Worm (Caenorhabditis elegans) whole organism, L3 larva: ENCODE measurements around the gene T05A7.3.
A peak's percentile ranks its signal among the peaks of the same experiment; 100 is the strongest.

Experiments used
- R02D3.7 ChIP-seq: fragments of 150-350 bp; optimal IDR thresholded peaks from 2 replicates; lab custom pipeline; 2014; ENCODE audit warnings: missing biosample characterization, missing genetic modification characterization
- ZK546.5 ChIP-seq: sonication (generic microtip); optimal IDR thresholded peaks from 2 replicates; lab custom pipeline; 2017; ENCODE audit warnings: missing biosample characterization, missing genetic modification characterization
- aly-2 ChIP-seq: fragments of 150-350 bp; optimal IDR thresholded peaks from 2 replicates; lab custom pipeline; 2014; ENCODE audit warnings: missing biosample characterization, missing genetic modification characterization
- ama-1 ChIP-seq: fragments of 150-350 bp; optimal IDR thresholded peaks from 2 replicates; lab custom pipeline; 2018
- ceh-28 ChIP-seq: fragments of 150-350 bp; optimal IDR thresholded peaks from 2 replicates; lab custom pipeline; 2014; ENCODE audit warnings: missing biosample characterization, missing genetic modification reagents, missing genetic modification characterization
- ceh-9 ChIP-seq: sonication (generic microtip); optimal IDR thresholded peaks from 2 replicates; lab custom pipeline; 2018; ENCODE audit warnings: missing biosample characterization, missing genetic modification characterization
- egl-5 ChIP-seq: fragments of 150-350 bp; optimal IDR thresholded peaks from 2 replicates; lab custom pipeline; 2017; ENCODE audit warnings: missing biosample characterization, missing genetic modification reagents, missing genetic modification characterization, inconsistent platforms
- elt-1 ChIP-seq: fragments of 150-350 bp; optimal IDR thresholded peaks from 2 replicates; lab custom pipeline; 2014; ENCODE audit warnings: missing biosample characterization, missing genetic modification characterization
- elt-3 ChIP-seq, 3 experiments: fragments of 150-350 bp in 1 of 3; sonication (generic microtip) in 2 of 3; optimal IDR thresholded peaks; 2 replicates in 2 of 3; 4 replicates in 1 of 3; lab custom pipeline; 2014 to 2017; ENCODE audit warnings: missing biosample characterization in 3 of 3, missing genetic modification characterization in 3 of 3
- eor-1 ChIP-seq, 2 experiments: fragments of 150-350 bp; optimal IDR thresholded peaks; 2 replicates each; lab custom pipeline; 2014 to 2018; ENCODE audit warnings: missing biosample characterization in 2 of 2, missing genetic modification characterization in 2 of 2
- fos-1 ChIP-seq: fragments of 150-350 bp; optimal IDR thresholded peaks from 2 replicates; lab custom pipeline; 2014; ENCODE audit warnings: missing biosample characterization, missing genetic modification characterization
- hmg-11 ChIP-seq: sonication (generic microtip); optimal IDR thresholded peaks from 2 replicates; lab custom pipeline; 2016; ENCODE audit warnings: missing genetic modification characterization, missing compliant biosample characterization
- lin-15B ChIP-seq: fragments of 150-350 bp; optimal IDR thresholded peaks from 2 replicates; lab custom pipeline; 2014; ENCODE audit warnings: missing biosample characterization, missing genetic modification characterization
- lsy-12 ChIP-seq: sonication (generic microtip); optimal IDR thresholded peaks from 2 replicates; lab custom pipeline; 2016; ENCODE audit warnings: mild to moderate bottlenecking, missing genetic modification characterization, missing compliant biosample characterization
- mml-1 ChIP-seq: fragments of 150-350 bp; sonication (generic microtip); optimal IDR thresholded peaks from 3 replicates; lab custom pipeline; 2014; ENCODE audit warnings: missing biosample characterization, missing genetic modification characterization
- nfya-1 ChIP-seq: sonication (generic microtip); optimal IDR thresholded peaks from 2 replicates; lab custom pipeline; 2017; ENCODE audit warnings: missing genetic modification characterization, mild to moderate bottlenecking, missing compliant biosample characterization, antibody characterized with exemption, moderate library complexity; ENCODE audit not compliant: insufficient read depth
- nhr-12 ChIP-seq: fragments of 150-350 bp; optimal IDR thresholded peaks from 2 replicates; lab custom pipeline; 2014; ENCODE audit warnings: missing biosample characterization, missing genetic modification characterization
- nhr-23 ChIP-seq: fragments of 150-350 bp; optimal IDR thresholded peaks from 2 replicates; lab custom pipeline; 2014; ENCODE audit warnings: missing biosample characterization, missing genetic modification reagents, missing genetic modification characterization
- nhr-237 ChIP-seq: fragments of 150-350 bp; optimal IDR thresholded peaks from 2 replicates; lab custom pipeline; 2014; ENCODE audit warnings: missing biosample characterization, missing genetic modification characterization
- nhr-28 ChIP-seq: fragments of 150-350 bp; optimal IDR thresholded peaks from 2 replicates; lab custom pipeline; 2014; ENCODE audit warnings: missing biosample characterization, missing genetic modification characterization
- nhr-43 ChIP-seq: sonication (generic microtip); optimal IDR thresholded peaks from 2 replicates; lab custom pipeline; 2016; ENCODE audit warnings: mild to moderate bottlenecking, missing genetic modification characterization, missing compliant biosample characterization; ENCODE audit not compliant: poor library complexity, severe bottlenecking
- nhr-67 ChIP-seq: fragments of 150-350 bp; optimal IDR thresholded peaks from 2 replicates; lab custom pipeline; 2014; ENCODE audit warnings: missing biosample characterization, missing genetic modification characterization
- nhr-76 ChIP-seq: fragments of 150-350 bp; sonication (generic microtip); optimal IDR thresholded peaks from 5 replicates; lab custom pipeline; 2014; ENCODE audit warnings: missing biosample characterization, missing genetic modification characterization
- pqm-1 ChIP-seq: fragments of 150-350 bp; optimal IDR thresholded peaks from 2 replicates; lab custom pipeline; 2017; ENCODE audit warnings: missing biosample characterization, missing genetic modification characterization, inconsistent platforms
- sea-2 ChIP-seq: fragments of 150-350 bp; sonication (generic microtip); optimal IDR thresholded peaks from 4 replicates; lab custom pipeline; 2014; ENCODE audit warnings: missing biosample characterization, missing genetic modification reagents, missing genetic modification characterization
- skn-1 ChIP-seq: fragments of 150-350 bp; optimal IDR thresholded peaks from 2 replicates; lab custom pipeline; 2014; ENCODE audit warnings: missing biosample characterization, missing genetic modification characterization
- snpc-4 ChIP-seq: fragments of 150-350 bp; optimal IDR thresholded peaks from 2 replicates; lab custom pipeline; 2014; ENCODE audit warnings: missing biosample characterization, missing genetic modification characterization
- tbx-2 ChIP-seq: sonication (generic microtip); optimal IDR thresholded peaks from 2 replicates; lab custom pipeline; 2016; ENCODE audit warnings: mild to moderate bottlenecking, missing genetic modification characterization, missing compliant biosample characterization
- unc-62 ChIP-seq: fragments of 150-350 bp; sonication (generic microtip); optimal IDR thresholded peaks from 4 replicates; lab custom pipeline; 2014; ENCODE audit warnings: missing biosample characterization, missing genetic modification reagents, missing genetic modification characterization
- ztf-11 ChIP-seq: fragments of 150-350 bp; optimal IDR thresholded peaks from 2 replicates; lab custom pipeline; 2014; ENCODE audit warnings: missing biosample characterization, missing genetic modification characterization
- ztf-4 ChIP-seq: fragments of 150-350 bp; optimal IDR thresholded peaks from 2 replicates; lab custom pipeline; 2014; ENCODE audit warnings: missing biosample characterization, missing genetic modification characterization

The T05A7.3 gene

ce11 chrII:4675481-4675880 is at the start of gene T05A7.3:
Gene T05A7.3 (plus strand): TSS chrII:4675781.
- TF ChIP-seq ZK546.5 (tag; lab: Kevin White, UChicago) (no peak), ceh-9 (tag; lab: Kevin White, UChicago) (no peak), elt-3 (tag; optimal IDR thresholded peaks at IDR 0.05; lab: Kevin White, UChicago) (no peak), nhr-76 (tag; lab: Kevin White, UChicago) (no peak), lin-15B (no peak), nhr-43 (tag; lab: Kevin White, UChicago) (no peak)

DNA sequence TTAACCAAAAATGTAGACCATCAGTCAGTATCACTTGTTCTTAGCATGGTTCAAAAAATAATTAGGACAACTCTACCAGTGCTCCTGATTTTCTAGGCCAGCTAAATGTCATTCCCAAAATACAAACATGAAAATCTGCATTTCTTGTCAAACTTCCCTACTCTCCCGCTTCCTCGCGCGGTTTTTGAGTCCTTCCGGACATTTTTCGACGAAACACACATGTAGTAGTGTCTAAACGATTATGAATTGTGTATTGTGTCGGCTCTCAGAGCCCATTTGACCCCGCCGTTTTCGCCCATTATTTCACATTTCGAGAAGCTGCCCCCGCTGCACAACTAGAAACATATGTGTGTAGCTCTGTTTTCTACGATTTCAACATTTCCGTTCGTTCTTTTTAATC is 49.0 kb upstream of the T05A7.3 start, which contains the start of gene F35D11.1:
TSS of gene F35D11.1 (plus strand) at position 301 of the 400 bp plus-strand sequence.
- TF ChIP-seq elt-1 (tag; lab: Kevin White, UChicago) (no peak), mml-1 (tag; lab: Kevin White, UChicago) (no peak), ceh-28 (no peak), nhr-237 (tag; lab: Kevin White, UChicago) (no peak), ztf-11 (no peak), hmg-11 (tag; lab: Kevin White, UChicago) (no peak), R02D3.7 (tag; lab: Kevin White, UChicago) (no peak), aly-2 (no peak), pqm-1 (tag; lab: Kevin White, UChicago) (no peak), nhr-28 (tag; lab: Kevin White, UChicago) (no peak), sea-2 (GFP tag; lab: Kevin White, UChicago) (no peak), tbx-2 (tag; lab: Kevin White, UChicago) (no peak), egl-5 (tag; lab: Kevin White, UChicago) (no peak), unc-62 (GFP tag; lab: Kevin White, UChicago) (no peak), ama-1 (lab: Kevin White, UChicago) (no peak), lsy-12 (tag; lab: Kevin White, UChicago) (no peak), nhr-76 (tag; lab: Kevin White, UChicago) (no peak)

- TF ChIP-seq nhr-12 (tag; lab: Kevin White, UChicago) = no peak
- no peak for TF ChIP-seq nhr-67 (tag; lab: Kevin White, UChicago)
- TF ChIP-seq ceh-9 (tag; lab: Kevin White, UChicago) = no peak
- TF ChIP-seq snpc-4 (tag; lab: Kevin White, UChicago) = no peak
- TF ChIP-seq skn-1 (tag; lab: Kevin White, UChicago) = no peak
- TF ChIP-seq eor-1 (tag; optimal IDR thresholded peaks at IDR 0.05; lab: Kevin White, UChicago) = no peak
These were observed 44.1 kb upstream of the T05A7.3 start for ce11 chrII:4631479-4631878.

ce11 chrII:4638241-4638640 is 37.3 kb upstream of the T05A7.3 start, which contains the start of gene che-10:
Gene che-10 (minus strand): TSS chrII:4638341.
- no peak for TF ChIP-seq nhr-43 (tag; lab: Kevin White, UChicago)
- TF ChIP-seq fos-1 (tag; lab: Kevin White, UChicago) = no peak
- TF ChIP-seq ztf-4 = no peak
- TF ChIP-seq ceh-28 = no peak
- TF ChIP-seq, all 47 proteins: peak for 0

- TF ChIP-seq ama-1 (lab: Kevin White, UChicago) (no peak), R02D3.7 (tag; lab: Kevin White, UChicago) (no peak), aly-2 (no peak), nhr-23 (tag; lab: Kevin White, UChicago) (peak; percentile 66), nhr-43 (tag; lab: Kevin White, UChicago) (peak; percentile 7), ZK546.5 (tag; lab: Kevin White, UChicago) (no peak)
These were observed 36.7 kb upstream of the T05A7.3 start for ce11 chrII:4638891-4639290.

DNA sequence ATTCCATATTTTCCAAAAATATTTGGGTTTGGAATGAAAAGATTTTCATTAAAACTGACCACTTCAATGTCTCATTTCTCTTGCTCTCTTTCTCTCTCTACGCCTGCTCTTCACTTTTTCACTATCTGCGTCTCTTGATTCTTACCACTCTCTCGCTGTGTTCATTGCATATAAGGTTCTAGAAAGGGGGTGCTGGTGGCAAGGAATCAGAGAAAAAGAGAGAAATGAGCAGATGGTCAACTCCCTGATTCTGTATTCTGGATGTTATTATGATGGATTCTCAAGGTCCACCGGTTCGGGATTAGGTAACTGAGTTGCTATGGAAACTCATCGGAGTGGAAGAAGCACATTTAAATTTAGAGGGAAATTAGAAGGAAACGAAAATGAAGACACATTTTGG is 34.8 kb upstream of the T05A7.3 start:
- TF ChIP-seq nfya-1 (peak; percentile 22), ama-1 (lab: Kevin White, UChicago) (no peak)
